Fruit fly (Drosophila melanogaster) ovary, adult (tissue): ENCODE data around the gene dls.

Experiments used
- CG17801 ChIP-seq: fragments of 200-800 bp; optimal IDR thresholded peaks from 2 replicates; lab custom pipeline; 2019; ENCODE audit warnings: missing biosample characterization, mild to moderate bottlenecking, missing genetic modification characterization, moderate library complexity; ENCODE audit not compliant: partially characterized antibody

Gene dls

dm6 chr3L:16201028-16201427 lies at the start of gene dls:
dls (plus strand) TSS chr3L:16201328.
- no peak for TF ChIP-seq CG17801 (GFP tag; lab: Kevin White, UChicago)

DNA sequence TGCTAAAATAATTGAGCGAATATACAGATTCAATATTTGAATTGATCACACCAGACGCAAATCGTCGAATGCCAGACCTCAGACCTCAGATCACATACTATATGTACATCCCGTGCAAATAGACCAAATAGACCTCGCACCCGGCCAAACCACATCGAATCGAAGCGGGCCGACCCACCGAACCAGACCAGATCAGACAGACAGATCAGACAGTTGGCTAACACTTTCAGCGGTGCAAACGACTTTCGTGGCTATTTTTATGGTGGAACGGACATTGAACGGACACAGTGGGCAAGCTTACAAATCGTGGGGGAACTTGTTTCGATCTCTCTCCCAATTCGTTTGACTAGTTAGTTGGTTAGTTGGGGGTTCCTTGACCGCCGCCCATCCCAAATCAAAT lies 49.4 kb upstream of the dls start:
- no peak for TF ChIP-seq CG17801 (GFP tag; lab: Kevin White, UChicago)

DNA sequence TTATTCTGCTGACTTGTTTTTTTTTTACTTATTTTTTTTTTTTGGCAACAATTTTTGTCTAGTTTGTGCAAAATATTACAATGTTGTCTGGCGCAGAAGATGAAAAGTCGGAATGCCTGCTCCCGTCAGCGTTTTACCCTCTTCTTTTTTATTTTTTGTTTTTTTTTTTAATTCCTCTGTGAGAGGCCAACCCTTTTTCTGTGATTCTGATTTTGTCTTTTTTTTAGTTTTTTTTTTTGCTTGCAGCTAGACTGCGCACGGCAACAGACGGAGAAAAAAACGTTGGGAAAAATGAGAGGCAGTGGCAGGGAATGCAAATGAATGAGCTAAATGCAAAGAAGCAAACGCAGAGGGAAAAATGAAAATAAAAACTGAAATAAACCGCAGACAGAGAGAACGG lies 48.0 kb upstream of the dls start:
- no peak for TF ChIP-seq CG17801 (GFP tag; lab: Kevin White, UChicago)

DNA sequence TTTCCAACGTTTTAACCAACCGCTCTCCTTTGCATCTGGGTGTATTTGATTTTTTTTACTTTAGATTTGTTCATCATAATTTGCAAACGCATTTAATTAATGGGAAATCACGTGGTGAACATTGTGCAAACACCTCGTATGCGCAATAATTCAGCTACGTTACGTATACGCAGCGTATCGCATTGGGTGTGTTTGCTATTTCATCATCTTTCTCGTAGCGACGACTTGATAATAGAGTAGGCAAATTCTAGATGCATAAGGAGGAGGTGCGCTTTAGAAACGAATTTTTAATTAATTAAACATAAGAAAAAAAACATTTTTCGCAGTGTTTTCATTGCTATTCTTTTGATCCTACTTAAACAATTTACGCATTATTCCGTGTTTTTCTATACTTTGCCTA lies 47.5 kb upstream of the dls start:
- no peak for TF ChIP-seq CG17801 (GFP tag; lab: Kevin White, UChicago)

DNA sequence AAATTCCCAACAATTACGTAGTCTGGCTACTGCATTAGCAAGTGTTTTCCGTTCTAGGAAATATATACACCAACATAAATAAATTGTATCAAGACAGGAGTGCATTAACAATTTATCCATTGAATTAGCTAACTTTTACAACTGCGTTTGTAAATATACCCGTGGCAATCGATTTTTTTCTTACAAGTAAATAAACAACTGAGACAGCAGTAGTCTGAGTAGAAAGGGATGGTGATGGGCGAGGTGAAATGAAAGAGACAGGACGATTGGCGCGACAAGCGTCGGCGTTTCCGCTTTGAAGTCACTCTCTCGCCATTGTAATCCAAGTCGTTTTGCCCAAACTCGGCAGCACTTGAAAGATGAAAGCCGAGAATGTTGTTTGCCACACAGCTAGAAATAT lies 45.6 kb upstream of the dls start:
- no peak for TF ChIP-seq CG17801 (GFP tag; lab: Kevin White, UChicago)

dm6 chr3L:16156788-16157208 lies 44.3 kb upstream of the dls start:
- no peak for TF ChIP-seq CG17801 (GFP tag; lab: Kevin White, UChicago)

dm6 chr3L:16157251-16158190 lies 43.6 kb upstream of the dls start:
- no peak for TF ChIP-seq CG17801 (GFP tag; lab: Kevin White, UChicago)

dm6 chr3L:16158322-16158721 lies 42.8 kb upstream of the dls start:
- no peak for TF ChIP-seq CG17801 (GFP tag; lab: Kevin White, UChicago)

DNA sequence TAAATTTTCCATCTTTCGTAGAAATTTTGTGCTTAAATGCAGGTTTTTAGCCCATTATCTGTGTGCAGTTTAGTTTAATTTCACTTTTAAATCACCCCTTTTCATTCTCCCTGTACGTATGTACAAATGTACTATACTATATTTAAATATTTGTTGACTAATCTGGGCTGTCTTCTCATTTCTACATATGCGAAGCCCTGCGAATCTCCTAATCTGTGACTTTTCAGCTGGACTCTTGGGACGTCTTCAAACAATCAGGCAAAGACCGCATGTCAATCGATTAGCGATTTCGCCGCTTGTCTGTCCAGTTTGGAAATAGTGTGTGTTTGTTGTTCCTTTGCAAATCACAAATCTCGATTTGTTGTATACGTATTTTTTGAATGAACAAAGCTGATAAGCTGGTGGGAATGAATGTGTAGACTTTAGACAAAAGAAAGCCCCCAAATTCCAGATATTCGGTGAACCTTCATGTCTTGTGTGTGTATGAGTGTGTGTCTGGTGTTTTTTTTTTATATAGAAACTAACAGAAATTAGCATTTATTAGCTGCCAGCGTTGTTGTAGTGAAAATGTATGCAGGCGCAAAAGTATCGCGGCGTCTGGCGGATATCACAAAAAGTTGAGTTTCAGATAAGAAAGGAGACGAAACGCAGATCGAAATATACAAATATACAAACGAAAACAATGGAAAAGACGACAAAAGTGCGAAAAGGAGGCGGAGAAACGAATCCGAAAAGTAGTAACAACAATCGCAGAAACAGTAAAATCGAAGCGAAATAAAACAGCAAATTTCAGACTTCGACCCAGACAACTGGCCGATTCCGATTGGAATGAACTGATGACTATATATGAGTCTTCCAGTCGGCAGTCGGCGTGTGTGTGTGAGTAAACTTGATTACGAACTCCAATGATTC lies 41.7 kb upstream of the dls start:
- no peak for TF ChIP-seq CG17801 (GFP tag; lab: Kevin White, UChicago)

dm6 chr3L:16160073-16160398 lies 41.1 kb upstream of the dls start:
- no peak for TF ChIP-seq CG17801 (GFP tag; lab: Kevin White, UChicago)

- TF ChIP-seq CG17801 (GFP tag; lab: Kevin White, UChicago), result no peak
These were observed 40.6 kb upstream of the dls start for dm6 chr3L:16160420-16161069.

dm6 chr3L:16161131-16161530 lies 40.0 kb upstream of the dls start:
- no peak for TF ChIP-seq CG17801 (GFP tag; lab: Kevin White, UChicago)

dm6 chr3L:16161847-16162556 lies 39.1 kb upstream of the dls start:
- TF ChIP-seq CG17801 (GFP tag; lab: Kevin White, UChicago), result no peak
